Worm (Caenorhabditis elegans): Measurements from ENCODE around the gene cand-1.

Gene cand-1

ce11 chrV:16802572-16802971 lies at the start of gene cand-1:
TSS of gene cand-1 (plus strand) at chrV:16802872.
- TF ChIP-seq tbx-11 (GFP tag; IDR thresholded peaks at IDR 0.05) = no peak
- no peak for TF ChIP-seq ama-1 (optimal IDR thresholded peaks at IDR 0.05)

- TF ChIP-seq flt-1 (GFP tag; IDR thresholded peaks at IDR 0.05) = no peak
- TF ChIP-seq tbx-11 (GFP tag; IDR thresholded peaks at IDR 0.05) = no peak
- TF ChIP-seq ets-7 (tag; optimal IDR thresholded peaks at IDR 0.05) = no peak
- TF ChIP-seq F13C5.2 (tag; optimal IDR thresholded peaks at IDR 0.05) = no peak
- TF ChIP-seq sea-1 (GFP tag; conservative IDR thresholded peaks at IDR 0.05) = no peak
- TF ChIP-seq ceh-36 (tag; optimal IDR thresholded peaks at IDR 0.05) = no peak
- no peak for TF ChIP-seq tbx-37 (GFP tag; conservative IDR thresholded peaks at IDR 0.05)
- TF ChIP-seq aly-1 (tag; optimal IDR thresholded peaks at IDR 0.05) = no peak
- no peak for TF ChIP-seq pes-1 (GFP tag; IDR thresholded peaks at IDR 0.05)
- no peak for TF ChIP-seq hmg-4 (GFP tag; optimal IDR thresholded peaks at IDR 0.05)
- no peak for TF ChIP-seq scrt-1 (GFP tag; IDR thresholded peaks at IDR 0.05)
- no peak for TF ChIP-seq hmbx-1 (tag; optimal IDR thresholded peaks at IDR 0.05)
- TF ChIP-seq ceh-13 (GFP tag; optimal IDR thresholded peaks at IDR 0.05) = no peak
- no peak for TF ChIP-seq B0310.2 (tag; optimal IDR thresholded peaks at IDR 0.05)
- no peak for TF ChIP-seq ama-1 (optimal IDR thresholded peaks at IDR 0.05)
- TF ChIP-seq hnd-1 (tag; optimal IDR thresholded peaks at IDR 0.05) = no peak
- TF ChIP-seq tra-4 (tag; optimal IDR thresholded peaks at IDR 0.05) = no peak
Observed at ce11 chrV:16756166-16756565, 46.5 kb upstream of the cand-1 start.

- TF ChIP-seq hnd-1 (tag; optimal IDR thresholded peaks at IDR 0.05) (no peak), tbx-37 (GFP tag; conservative IDR thresholded peaks at IDR 0.05) (no peak), pes-1 (GFP tag; IDR thresholded peaks at IDR 0.05) (no peak), ceh-36 (tag; optimal IDR thresholded peaks at IDR 0.05) (no peak), F13C5.2 (tag; optimal IDR thresholded peaks at IDR 0.05) (no peak), B0310.2 (tag; optimal IDR thresholded peaks at IDR 0.05) (no peak), ceh-13 (GFP tag; optimal IDR thresholded peaks at IDR 0.05) (no peak), tbx-11 (GFP tag; IDR thresholded peaks at IDR 0.05) (no peak), ama-1 (optimal IDR thresholded peaks at IDR 0.05) (no peak), tra-4 (tag; optimal IDR thresholded peaks at IDR 0.05) (no peak), flt-1 (GFP tag; IDR thresholded peaks at IDR 0.05) (no peak), scrt-1 (GFP tag; IDR thresholded peaks at IDR 0.05) (no peak), ets-7 (tag; optimal IDR thresholded peaks at IDR 0.05) (no peak), hmbx-1 (tag; optimal IDR thresholded peaks at IDR 0.05) (no peak), sea-1 (GFP tag; conservative IDR thresholded peaks at IDR 0.05) (no peak), hmg-4 (GFP tag; optimal IDR thresholded peaks at IDR 0.05) (no peak), aly-1 (tag; optimal IDR thresholded peaks at IDR 0.05) (no peak)
Observed at ce11 chrV:16759937-16760336, 42.7 kb upstream of the cand-1 start.

- TF ChIP-seq ama-1 (optimal IDR thresholded peaks at IDR 0.05) = no peak
- TF ChIP-seq ets-7 (tag; optimal IDR thresholded peaks at IDR 0.05) = no peak
- TF ChIP-seq sea-1 (GFP tag; conservative IDR thresholded peaks at IDR 0.05) = no peak
Observed at ce11 chrV:16774428-16774827, 28.2 kb upstream of the cand-1 start.

ce11 chrV:16778540-16779280 lies 24.0 kb upstream of the cand-1 start:
- TF ChIP-seq sea-1 (GFP tag; conservative IDR thresholded peaks at IDR 0.05) (no peak), hnd-1 (tag; optimal IDR thresholded peaks at IDR 0.05) (no peak), ceh-36 (tag; optimal IDR thresholded peaks at IDR 0.05) (no peak), pes-1 (GFP tag; IDR thresholded peaks at IDR 0.05) (no peak), ets-7 (tag; optimal IDR thresholded peaks at IDR 0.05) (no peak), scrt-1 (GFP tag; IDR thresholded peaks at IDR 0.05) (no peak), ceh-13 (GFP tag; optimal IDR thresholded peaks at IDR 0.05) (no peak), aly-1 (tag; optimal IDR thresholded peaks at IDR 0.05) (no peak), tbx-37 (GFP tag; conservative IDR thresholded peaks at IDR 0.05) (no peak)

- TF ChIP-seq flt-1 (GFP tag; IDR thresholded peaks at IDR 0.05) = no peak
- TF ChIP-seq aly-1 (tag; optimal IDR thresholded peaks at IDR 0.05) = no peak
- TF ChIP-seq ceh-36 (tag; optimal IDR thresholded peaks at IDR 0.05) = no peak
Observed at ce11 chrV:16779281-16779597, 23.4 kb upstream of the cand-1 start.

ce11 chrV:16779971-16780370 lies 22.7 kb upstream of the cand-1 start:
- TF ChIP-seq ama-1 (optimal IDR thresholded peaks at IDR 0.05) (no peak), tbx-37 (GFP tag; conservative IDR thresholded peaks at IDR 0.05) (no peak), ceh-13 (GFP tag; optimal IDR thresholded peaks at IDR 0.05) (no peak), pes-1 (GFP tag; IDR thresholded peaks at IDR 0.05) (no peak), sea-1 (GFP tag; conservative IDR thresholded peaks at IDR 0.05) (no peak), flt-1 (GFP tag; IDR thresholded peaks at IDR 0.05) (no peak), tbx-11 (GFP tag; IDR thresholded peaks at IDR 0.05) (no peak), B0310.2 (tag; optimal IDR thresholded peaks at IDR 0.05) (no peak), ceh-36 (tag; optimal IDR thresholded peaks at IDR 0.05) (no peak), hmbx-1 (tag; optimal IDR thresholded peaks at IDR 0.05) (no peak), hnd-1 (tag; optimal IDR thresholded peaks at IDR 0.05) (no peak), hmg-4 (GFP tag; optimal IDR thresholded peaks at IDR 0.05) (no peak)

- TF ChIP-seq tbx-11 (GFP tag; IDR thresholded peaks at IDR 0.05) (no peak), hmbx-1 (tag; optimal IDR thresholded peaks at IDR 0.05) (no peak), ama-1 (optimal IDR thresholded peaks at IDR 0.05) (no peak), flt-1 (GFP tag; IDR thresholded peaks at IDR 0.05) (no peak), ets-7 (tag; optimal IDR thresholded peaks at IDR 0.05) (no peak), pes-1 (GFP tag; IDR thresholded peaks at IDR 0.05) (no peak), scrt-1 (GFP tag; IDR thresholded peaks at IDR 0.05) (no peak), aly-1 (tag; optimal IDR thresholded peaks at IDR 0.05) (no peak), hnd-1 (tag; optimal IDR thresholded peaks at IDR 0.05) (no peak)
Observed at ce11 chrV:16780554-16780953, 22.1 kb upstream of the cand-1 start.

All from whole organism, early embryonic.